Worm (Caenorhabditis elegans) whole organism, L1 larva: ENCODE data around the gene W09H1.4.
A peak's percentile ranks its signal among the peaks of the same experiment; 100 is the strongest.

Experiments
- C04F5.9 ChIP-seq: sonication (generic microtip); optimal IDR thresholded peaks from 2 replicates; lab custom pipeline; 2016; ENCODE audit warnings: missing genetic modification characterization, missing compliant biosample characterization
- F16B12.6 ChIP-seq: fragments of 150-350 bp; optimal IDR thresholded peaks from 2 replicates; lab custom pipeline; 2014; ENCODE audit warnings: missing biosample characterization, missing genetic modification characterization
- Y116A8C.19 ChIP-seq: sonication (generic microtip); optimal IDR thresholded peaks from 2 replicates; lab custom pipeline; 2016; ENCODE audit warnings: missing compliant biosample characterization, missing genetic modification characterization, borderline replicate concordance
- blmp-1 ChIP-seq: fragments of 150-350 bp; optimal IDR thresholded peaks from 2 replicates; lab custom pipeline; 2014; ENCODE audit warnings: missing biosample characterization, missing genetic modification characterization
- ceh-8 ChIP-seq: fragments of 200-800 bp; sonication (Bioruptor generic); optimal IDR thresholded peaks from 2 replicates; lab custom pipeline; 2018; ENCODE audit warnings: mild to moderate bottlenecking, missing genetic modification characterization, moderate library complexity, missing compliant biosample characterization
- ceh-88 ChIP-seq: fragments of 200-800 bp; sonication (Bioruptor generic); IDR thresholded peaks from 2 replicates; pipeline ENCODE4 v1.3.6; 2022; ENCODE audit warnings: missing genetic modification characterization, missing compliant biosample characterization
- ceh-90 ChIP-seq: sonication (generic microtip); optimal IDR thresholded peaks from 2 replicates; lab custom pipeline; 2016; ENCODE audit warnings: missing genetic modification characterization, missing compliant biosample characterization
- dpl-1 ChIP-seq, 3 experiments: fragments of 150-350 bp in 2 of 3; sonication (generic microtip) in 1 of 3; optimal IDR thresholded peaks; 2 replicates each; lab custom pipeline; 2014 to 2017; ENCODE audit warnings: missing biosample characterization in 3 of 3, missing genetic modification characterization in 3 of 3, missing genetic modification reagents in 3 of 3
- dsc-1 ChIP-seq: sonication (generic microtip); optimal IDR thresholded peaks from 2 replicates; lab custom pipeline; 2016; ENCODE audit warnings: mild to moderate bottlenecking, missing genetic modification characterization, missing compliant biosample characterization
- efl-1 ChIP-seq, 4 experiments: fragments of 150-350 bp; optimal IDR thresholded peaks in 3 of 4; peaks in 1 of 4; 1 replicate in 1 of 4; 2 replicates in 3 of 4; lab custom pipeline; 2014; ENCODE audit warnings: missing biosample characterization in 2 of 4, missing genetic modification characterization in 2 of 4, missing genetic modification reagents in 2 of 4
- egl-13 ChIP-seq: sonication (generic microtip); optimal IDR thresholded peaks from 2 replicates; lab custom pipeline; 2016; ENCODE audit warnings: missing genotype, missing genetic modification reagents, missing genetic modification characterization, missing compliant biosample characterization
- elt-2 ChIP-seq: sonication (generic microtip); optimal IDR thresholded peaks from 2 replicates; lab custom pipeline; 2016; ENCODE audit warnings: missing genetic modification characterization, mild to moderate bottlenecking, inconsistent platforms, missing compliant biosample characterization, missing genetic modification reagents
- elt-3 ChIP-seq, 6 experiments: fragments of 150-350 bp in 1 of 6; sonication (generic microtip); optimal IDR thresholded peaks; 2 replicates each; lab custom pipeline; 2017 to 2018; ENCODE audit warnings: missing biosample characterization in 6 of 6, missing genetic modification characterization in 6 of 6, inconsistent platforms in 1 of 6
- fkh-10 ChIP-seq: sonication (generic microtip); optimal IDR thresholded peaks from 2 replicates; lab custom pipeline; 2017; ENCODE audit warnings: missing biosample characterization, missing genetic modification reagents, missing genetic modification characterization
- fkh-4 ChIP-seq: sonication (generic microtip); optimal IDR thresholded peaks from 2 replicates; lab custom pipeline; 2016; ENCODE audit warnings: missing compliant biosample characterization, missing genetic modification characterization, borderline replicate concordance
- fkh-8 ChIP-seq: sonication (generic microtip); optimal IDR thresholded peaks from 2 replicates; lab custom pipeline; 2016; ENCODE audit warnings: mild to moderate bottlenecking, missing genetic modification characterization, missing compliant biosample characterization
- grh-1 ChIP-seq: fragments of 200-800 bp; sonication (Bioruptor generic); IDR thresholded peaks from 2 replicates; pipeline ENCODE4 v1.3.6; 2022; ENCODE audit warnings: missing genetic modification reagents, missing genetic modification characterization, missing compliant biosample characterization
- hlh-4 ChIP-seq: sonication (generic microtip); optimal IDR thresholded peaks from 2 replicates; lab custom pipeline; 2016; ENCODE audit warnings: mild to moderate bottlenecking, missing genetic modification characterization, missing compliant biosample characterization
- hpl-2 ChIP-seq: fragments of 150-350 bp; optimal IDR thresholded peaks from 2 replicates; lab custom pipeline; 2014; ENCODE audit warnings: missing biosample characterization, missing genetic modification reagents, missing genetic modification characterization
- lin-15B ChIP-seq: fragments of 150-350 bp; sonication (generic microtip); optimal IDR thresholded peaks from 3 replicates; lab custom pipeline; 2014; ENCODE audit warnings: missing biosample characterization, missing genetic modification characterization
- lin-39 ChIP-seq: fragments of 150-350 bp; optimal IDR thresholded peaks from 2 replicates; lab custom pipeline; 2014; ENCODE audit warnings: missing biosample characterization, missing genetic modification reagents, missing genetic modification characterization
- lsy-2 ChIP-seq, 2 experiments: fragments of 150-350 bp; optimal IDR thresholded peaks; 2 replicates each; lab custom pipeline; 2014; ENCODE audit warnings: missing biosample characterization in 2 of 2, missing genetic modification characterization in 2 of 2
- mab-9 ChIP-seq: fragments of 200-800 bp; sonication (Bioruptor generic); IDR thresholded peaks from 2 replicates; pipeline ENCODE4 v1.3.6; 2022; ENCODE audit warnings: missing genetic modification reagents, missing genetic modification characterization, missing compliant biosample characterization
- mdl-1 ChIP-seq, 2 experiments: fragments of 150-350 bp; optimal IDR thresholded peaks; 2 replicates each; lab custom pipeline; 2014 to 2017; ENCODE audit warnings: missing biosample characterization in 2 of 2, missing genetic modification characterization in 2 of 2, inconsistent platforms in 1 of 2
- mef-2 ChIP-seq: fragments of 150-350 bp; optimal IDR thresholded peaks from 2 replicates; lab custom pipeline; 2014; ENCODE audit warnings: missing biosample characterization, missing genetic modification characterization
- mep-1 ChIP-seq: fragments of 150-350 bp; optimal IDR thresholded peaks from 2 replicates; lab custom pipeline; 2014; ENCODE audit warnings: missing biosample characterization, missing genetic modification characterization
- nhr-11 ChIP-seq: fragments of 150-350 bp; optimal IDR thresholded peaks from 2 replicates; lab custom pipeline; 2014; ENCODE audit warnings: missing biosample characterization, missing genetic modification characterization
- nhr-12 ChIP-seq: sonication (generic microtip); optimal IDR thresholded peaks from 2 replicates; lab custom pipeline; 2017; ENCODE audit warnings: missing biosample characterization, missing genetic modification characterization
- nhr-19 ChIP-seq: fragments of 200-800 bp; sonication (Bioruptor generic); conservative IDR thresholded peaks from 2 replicates; pipeline ENCODE4 v1.3.6; 2022; ENCODE audit warnings: missing genetic modification characterization, missing compliant biosample characterization
- nhr-20 ChIP-seq: sonication (generic microtip); optimal IDR thresholded peaks from 2 replicates; lab custom pipeline; 2016; ENCODE audit warnings: mild to moderate bottlenecking, missing genetic modification characterization, missing compliant biosample characterization
- nhr-28 ChIP-seq: fragments of 150-350 bp; optimal IDR thresholded peaks from 2 replicates; lab custom pipeline; 2014; ENCODE audit warnings: missing biosample characterization, missing genetic modification characterization
- nhr-77 ChIP-seq: fragments of 150-350 bp; optimal IDR thresholded peaks from 2 replicates; lab custom pipeline; 2014; ENCODE audit warnings: missing biosample characterization, missing genetic modification characterization
- nhr-84 ChIP-seq: sonication (generic microtip); optimal IDR thresholded peaks from 2 replicates; lab custom pipeline; 2017; ENCODE audit warnings: missing biosample characterization, missing genetic modification characterization
- nhr-85 ChIP-seq: sonication (generic microtip); peaks from one replicate; lab custom pipeline; 2016; ENCODE audit warnings: missing genetic modification characterization, inconsistent platforms, missing compliant biosample characterization
- nhr-90 ChIP-seq: sonication (generic microtip); optimal IDR thresholded peaks from 2 replicates; lab custom pipeline; 2016; ENCODE audit warnings: mild to moderate bottlenecking, missing genetic modification characterization, missing compliant biosample characterization; ENCODE audit not compliant: poor library complexity
- pag-3 ChIP-seq: sonication (generic microtip); optimal IDR thresholded peaks from 2 replicates; lab custom pipeline; 2017; ENCODE audit warnings: missing genetic modification characterization, mild to moderate bottlenecking, missing compliant biosample characterization, antibody characterized with exemption, borderline replicate concordance; ENCODE audit not compliant: insufficient read depth
- pqm-1 ChIP-seq: sonication (generic microtip); optimal IDR thresholded peaks from 3 replicates; lab custom pipeline; 2017; ENCODE audit warnings: missing biosample characterization, missing genetic modification characterization
- rnt-1 ChIP-seq: sonication (generic microtip); optimal IDR thresholded peaks from 2 replicates; lab custom pipeline; 2016; ENCODE audit warnings: mild to moderate bottlenecking, missing genetic modification characterization, moderate library complexity, missing compliant biosample characterization
- snu-23 ChIP-seq: sonication (generic microtip); optimal IDR thresholded peaks from 2 replicates; lab custom pipeline; 2016; ENCODE audit warnings: missing genetic modification characterization, missing compliant biosample characterization
- sox-4 ChIP-seq: sonication (generic microtip); optimal IDR thresholded peaks from 2 replicates; lab custom pipeline; 2016; ENCODE audit warnings: missing genetic modification characterization, missing compliant biosample characterization
- sptf-1 ChIP-seq: fragments of 150-350 bp; optimal IDR thresholded peaks from 2 replicates; lab custom pipeline; 2014; ENCODE audit warnings: missing biosample characterization, missing genetic modification characterization
- sup-37 ChIP-seq: fragments of 200-800 bp; sonication (Bioruptor generic); optimal IDR thresholded peaks from 2 replicates; lab custom pipeline; 2018; ENCODE audit warnings: mild to moderate bottlenecking, missing genetic modification characterization, missing compliant biosample characterization
- swsn-7 ChIP-seq: sonication (generic microtip); optimal IDR thresholded peaks from 2 replicates; lab custom pipeline; 2016; ENCODE audit warnings: missing genetic modification characterization, missing compliant biosample characterization
- unc-130 ChIP-seq: fragments of 150-350 bp; optimal IDR thresholded peaks from 2 replicates; lab custom pipeline; 2017; ENCODE audit warnings: missing biosample characterization, missing genetic modification characterization, inconsistent platforms
- unc-98 ChIP-seq: fragments of 200-800 bp; sonication (Bioruptor generic); IDR thresholded peaks from 2 replicates; pipeline ENCODE4 v1.3.6; 2022; ENCODE audit warnings: missing genetic modification characterization, missing compliant biosample characterization
- xbp-1 ChIP-seq: sonication (generic microtip); optimal IDR thresholded peaks from 2 replicates; lab custom pipeline; 2016; ENCODE audit warnings: missing genetic modification characterization, missing compliant biosample characterization
- zip-4 ChIP-seq: fragments of 200-800 bp; sonication (Bioruptor generic); optimal IDR thresholded peaks from 2 replicates; lab custom pipeline; 2018; ENCODE audit warnings: mild to moderate bottlenecking, missing genetic modification characterization, moderate library complexity, missing compliant biosample characterization
- ztf-11 ChIP-seq, 2 experiments: sonication (generic microtip); optimal IDR thresholded peaks; 2 replicates each; lab custom pipeline; 2016 to 2017; ENCODE audit warnings: missing genetic modification characterization in 2 of 2, missing biosample characterization in 1 of 2, missing compliant biosample characterization in 1 of 2
- ztf-4 ChIP-seq: fragments of 150-350 bp; optimal IDR thresholded peaks from 2 replicates; lab custom pipeline; 2014; ENCODE audit warnings: missing biosample characterization, missing genetic modification characterization

Gene W09H1.4

DNA sequence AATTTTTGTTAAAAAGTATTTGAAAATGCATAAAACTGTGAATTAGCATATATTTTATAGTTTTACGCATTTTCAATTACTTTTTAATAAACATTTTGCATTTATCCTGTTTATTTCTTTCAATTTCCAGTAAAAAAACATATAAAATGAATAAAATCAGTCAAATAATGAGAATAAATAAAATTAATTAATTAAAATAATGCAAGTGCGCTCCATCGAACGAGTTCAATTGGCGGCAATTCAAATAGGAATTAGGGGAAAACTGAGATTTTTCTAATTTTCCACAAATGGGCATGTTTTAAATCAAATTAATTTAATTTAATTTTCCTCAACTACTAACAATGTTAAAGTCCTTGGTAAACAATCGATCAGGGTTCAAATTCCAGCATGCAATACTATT is 27.3 kb upstream of the W09H1.4 start:
- TF ChIP-seq elt-3 (tag; optimal IDR thresholded peaks at IDR 0.05; lab: Kevin White, UChicago) (no peak), efl-1 (optimal IDR thresholded peaks at IDR 0.05; lab: Kevin White, UChicago) (no peak), efl-1 (GFP tag; optimal IDR thresholded peaks at IDR 0.05 in 1 of 2; lab: Kevin White, UChicago) (peak in 1 of 2 experiments; percentile 4), dpl-1 (GFP tag; optimal IDR thresholded peaks at IDR 0.05; lab: Kevin White, UChicago) (peak in 1 of 3 experiments; percentile 15)

DNA sequence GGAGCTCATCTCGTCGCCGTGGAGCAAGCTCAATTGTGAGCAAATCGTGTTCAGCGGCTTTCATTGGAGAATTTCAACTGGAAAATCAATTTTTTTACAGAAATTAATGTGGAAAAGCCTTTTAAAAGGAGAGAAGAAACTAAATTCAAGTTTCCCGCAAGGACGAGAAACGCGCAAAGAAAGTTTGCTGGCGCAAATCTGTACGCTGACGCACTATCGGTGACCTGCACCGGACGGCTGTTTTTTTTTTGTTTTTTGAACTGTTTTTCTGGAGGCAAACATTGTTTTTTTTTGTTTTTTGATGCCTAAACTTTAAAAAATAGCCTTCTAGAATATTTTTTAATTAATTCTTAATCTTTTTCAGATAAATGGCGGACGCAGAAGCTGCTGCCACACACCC is 26.4 kb upstream of the W09H1.4 start, which contains the start of the genes hpr-17 and F32A11.1:
Gene hpr-17, minus strand, starts transcription at position 77 of the 400 bp plus-strand sequence.
Gene F32A11.1, plus strand, starts transcription at position 359 of the 400 bp plus-strand sequence.
- TF ChIP-seq nhr-85 (tag; lab: Kevin White, UChicago) (peak; percentile 90), ceh-90 (tag; lab: Kevin White, UChicago) (peak; percentile 51), sox-4 (tag; lab: Kevin White, UChicago) (peak; percentile 33), nhr-77 (tag; lab: Kevin White, UChicago) (peak; percentile 67), elt-3 (tag; optimal IDR thresholded peaks at IDR 0.05; lab: Kevin White, UChicago) (peak in 2 of 6 experiments; percentile 76 to 85), ztf-11 (tag; optimal IDR thresholded peaks at IDR 0.05; lab: Kevin White, UChicago) (peak in 1 of 2 experiments; percentile 53), nhr-84 (no peak), ztf-4 (peak; percentile 22), hlh-4 (tag; lab: Kevin White, UChicago) (no peak), sup-37 (GFP tag; lab: Kevin White, UChicago) (peak; percentile 66), swsn-7 (peak; percentile 84), zip-4 (GFP tag; lab: Kevin White, UChicago) (peak; percentile 61), pag-3 (no peak), Y116A8C.19 (tag; lab: Kevin White, UChicago) (no peak), snu-23 (peak; percentile 92), mef-2 (tag; lab: Kevin White, UChicago) (peak; percentile 13), dsc-1 (peak; percentile 87), fkh-8 (peak; percentile 78), nhr-28 (tag; lab: Kevin White, UChicago) (no peak), F16B12.6 (tag; lab: Kevin White, UChicago) (peak; percentile 74), mab-9 (GFP tag; lab: Robert Waterston, UW) (peak; percentile 76), ceh-8 (GFP tag; lab: Kevin White, UChicago) (peak; percentile 75), grh-1 (peak; percentile 90), nhr-19 (GFP tag; lab: Robert Waterston, UW) (peak; percentile 92), sptf-1 (no peak), xbp-1 (tag; lab: Kevin White, UChicago) (peak; percentile 84), nhr-11 (tag; lab: Kevin White, UChicago) (peak; percentile 74), lin-15B (tag; lab: Kevin White, UChicago) (peak; percentile 90), ceh-88 (GFP tag; lab: Robert Waterston, UW) (peak; percentile 36; the same call in 1 of the 2 replicates), mep-1 (tag; lab: Kevin White, UChicago) (peak; percentile 95), hpl-2 (GFP tag; lab: Kevin White, UChicago) (no peak), lsy-2 (tag; optimal IDR thresholded peaks at IDR 0.05; lab: Kevin White, UChicago) (peak; percentile 92 to 93), blmp-1 (tag; lab: Kevin White, UChicago) (peak; percentile 54), pqm-1 (no peak), egl-13 (peak; percentile 49), fkh-4 (tag; lab: Kevin White, UChicago) (no peak), C04F5.9 (tag; lab: Kevin White, UChicago) (peak; percentile 69), unc-98 (GFP tag; lab: Robert Waterston, UW) (peak; percentile 75), lin-39 (tag; lab: Kevin White, UChicago) (peak; percentile 83), unc-130 (tag; lab: Kevin White, UChicago) (peak; percentile 78), fkh-10 (GFP tag; lab: Kevin White, UChicago) (peak; percentile 40), elt-2 (tag; lab: Kevin White, UChicago) (peak; percentile 64), nhr-90 (tag; lab: Kevin White, UChicago) (peak; percentile 88), rnt-1 (tag; lab: Kevin White, UChicago) (peak; percentile 96), nhr-12 (tag; lab: Kevin White, UChicago) (no peak), mdl-1 (tag; optimal IDR thresholded peaks at IDR 0.05; lab: Kevin White, UChicago) (peak in 1 of 2 experiments; percentile 74), efl-1 (optimal IDR thresholded peaks at IDR 0.05; lab: Kevin White, UChicago) (peak; percentile 98 to 99), efl-1 (GFP tag; optimal IDR thresholded peaks at IDR 0.05 in 1 of 2; lab: Kevin White, UChicago) (peak; percentile 99 to 100), nhr-20 (peak; percentile 87)
